Fruit fly (Drosophila melanogaster) whole organism: Measurements from ENCODE around the gene jub.

ENCODE experiments used
- CG8478 ChIP-seq: fragments of >200 bp; optimal IDR thresholded peaks from 2 replicates; lab custom pipeline; 2018; ENCODE audit warnings: inconsistent platforms
- Dll ChIP-seq: fragments of >200 bp; optimal IDR thresholded peaks from 2 replicates; lab custom pipeline; 2017
- EcR ChIP-seq, 2 experiments: fragments of >200 bp; optimal IDR thresholded peaks; 2 replicates each; lab custom pipeline; 2017; ENCODE audit warnings: missing biosample characterization in 2 of 2, missing genetic modification characterization in 2 of 2, missing genetic modification reagents in 2 of 2
- pan ChIP-seq: fragments of >200 bp; optimal IDR thresholded peaks from 2 replicates; lab custom pipeline; 2017
- psq ChIP-seq: fragments of >200 bp; optimal IDR thresholded peaks from 2 replicates; lab custom pipeline; 2017
- usp ChIP-seq: fragments of >200 bp; optimal IDR thresholded peaks from 2 replicates; lab custom pipeline; 2017; ENCODE audit warnings: missing biosample characterization, missing genetic modification characterization, mixed read lengths

DNA sequence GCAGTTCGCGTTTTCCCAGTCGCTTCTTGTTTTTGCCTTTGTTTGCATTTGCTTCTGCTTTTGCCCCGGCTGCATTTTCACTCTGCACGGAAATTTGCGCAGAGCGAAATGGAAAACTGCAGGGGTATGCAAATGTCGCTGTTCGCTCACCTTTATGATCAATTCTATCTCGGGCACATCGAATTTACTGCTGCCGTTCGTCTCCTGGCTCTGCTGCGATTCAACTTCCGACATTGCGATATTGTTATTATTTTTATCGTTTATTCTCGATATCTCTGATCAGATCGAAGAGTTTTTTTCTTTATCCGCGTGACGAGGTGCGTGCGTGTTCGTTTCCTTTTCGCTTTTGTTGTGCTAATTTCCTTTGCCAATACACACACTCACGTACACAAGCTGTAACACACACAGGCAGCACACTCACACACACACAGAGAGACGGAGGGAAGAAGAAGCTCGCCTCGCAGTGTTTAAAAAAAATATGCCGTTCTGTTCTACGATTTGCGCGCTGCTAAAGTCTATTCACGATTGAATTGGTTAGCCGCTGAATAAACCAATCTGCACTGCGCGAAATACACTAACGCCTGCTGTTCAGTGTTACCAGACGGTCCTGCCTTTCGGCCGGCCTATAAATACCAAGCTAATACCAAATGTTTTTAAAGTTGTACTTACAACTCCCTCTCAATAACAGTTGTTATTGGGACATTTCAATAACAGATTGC is 8.2 kb downstream of the jub start, which contains the start of gene Clic:
- TF ChIP-seq psq (no peak), usp (GFP tag; lab: Kevin White, UChicago) (no peak), pan (lab: Kevin White, UChicago) (no peak), CG8478 (no peak), EcR (GFP tag; optimal IDR thresholded peaks at IDR 0.05; lab: Kevin White, UChicago) (no peak), Dll (lab: Kevin White, UChicago) (no peak)
